Worm (Caenorhabditis elegans) whole organism, L1 larva: Measurements from ENCODE around the gene C33D3.5.

Experiments
- C16A3.4 ChIP-seq: fragments of 150-350 bp; optimal IDR thresholded peaks from 2 replicates; lab custom pipeline; 2014; ENCODE audit warnings: missing biosample characterization, missing genetic modification characterization
- F16B12.6 ChIP-seq: fragments of 150-350 bp; optimal IDR thresholded peaks from 2 replicates; lab custom pipeline; 2014; ENCODE audit warnings: missing biosample characterization, missing genetic modification characterization
- aly-2 ChIP-seq: fragments of 150-350 bp; optimal IDR thresholded peaks from 2 replicates; lab custom pipeline; 2014; ENCODE audit warnings: missing biosample characterization, missing genetic modification characterization
- blmp-1 ChIP-seq: fragments of 150-350 bp; optimal IDR thresholded peaks from 2 replicates; lab custom pipeline; 2014; ENCODE audit warnings: missing biosample characterization, missing genetic modification characterization
- ceh-8 ChIP-seq: fragments of 200-800 bp; sonication (Bioruptor generic); optimal IDR thresholded peaks from 2 replicates; lab custom pipeline; 2018; ENCODE audit warnings: mild to moderate bottlenecking, missing genetic modification characterization, moderate library complexity, missing compliant biosample characterization
- dpl-1 ChIP-seq, 3 experiments: fragments of 150-350 bp in 2 of 3; sonication (generic microtip) in 1 of 3; optimal IDR thresholded peaks; 2 replicates each; lab custom pipeline; 2014 to 2017; ENCODE audit warnings: missing biosample characterization in 3 of 3, missing genetic modification characterization in 3 of 3, missing genetic modification reagents in 3 of 3
- dsc-1 ChIP-seq: sonication (generic microtip); optimal IDR thresholded peaks from 2 replicates; lab custom pipeline; 2016; ENCODE audit warnings: mild to moderate bottlenecking, missing genetic modification characterization, missing compliant biosample characterization
- egl-13 ChIP-seq: sonication (generic microtip); optimal IDR thresholded peaks from 2 replicates; lab custom pipeline; 2016; ENCODE audit warnings: missing genotype, missing genetic modification reagents, missing genetic modification characterization, missing compliant biosample characterization
- egl-27 ChIP-seq, 2 experiments: fragments of 150-350 bp in 1 of 2; sonication (generic microtip); optimal IDR thresholded peaks; 3 replicates each; lab custom pipeline; 2017 to 2018; ENCODE audit warnings: missing biosample characterization in 2 of 2, missing genetic modification characterization in 2 of 2, missing genetic modification reagents in 2 of 2
- fkh-10 ChIP-seq: sonication (generic microtip); optimal IDR thresholded peaks from 2 replicates; lab custom pipeline; 2017; ENCODE audit warnings: missing biosample characterization, missing genetic modification reagents, missing genetic modification characterization
- fkh-4 ChIP-seq: sonication (generic microtip); optimal IDR thresholded peaks from 2 replicates; lab custom pipeline; 2016; ENCODE audit warnings: missing compliant biosample characterization, missing genetic modification characterization, borderline replicate concordance
- fos-1 ChIP-seq: fragments of 150-350 bp; optimal IDR thresholded peaks from 2 replicates; lab custom pipeline; 2014; ENCODE audit warnings: missing biosample characterization, missing genetic modification characterization
- grh-1 ChIP-seq: fragments of 200-800 bp; sonication (Bioruptor generic); IDR thresholded peaks from 2 replicates; pipeline ENCODE4 v1.3.6; 2022; ENCODE audit warnings: missing genetic modification reagents, missing genetic modification characterization, missing compliant biosample characterization
- hlh-17 ChIP-seq: fragments of 200-800 bp; sonication (Bioruptor generic); optimal IDR thresholded peaks from 2 replicates; lab custom pipeline; 2018; ENCODE audit warnings: missing genetic modification characterization, mild to moderate bottlenecking, missing compliant biosample characterization, moderate library complexity, borderline replicate concordance
- irx-1 ChIP-seq: sonication (generic microtip); optimal IDR thresholded peaks from 2 replicates; lab custom pipeline; 2016; ENCODE audit warnings: missing genetic modification characterization, missing compliant biosample characterization
- isw-1 ChIP-seq: fragments of 200-800 bp; sonication (Bioruptor generic); IDR thresholded peaks from 2 replicates; pipeline ENCODE4 v1.3.6; 2022; ENCODE audit warnings: missing genetic modification characterization, missing compliant biosample characterization
- jun-1 ChIP-seq: fragments of 150-350 bp; optimal IDR thresholded peaks from 2 replicates; lab custom pipeline; 2014; ENCODE audit warnings: missing biosample characterization, missing genetic modification reagents, missing genetic modification characterization
- lin-14 ChIP-seq: fragments of 200-800 bp; sonication (Bioruptor generic); optimal IDR thresholded peaks from 2 replicates; lab custom pipeline; 2018; ENCODE audit warnings: mild to moderate bottlenecking, missing genetic modification characterization, moderate library complexity, missing compliant biosample characterization
- lin-15B ChIP-seq: fragments of 150-350 bp; sonication (generic microtip); optimal IDR thresholded peaks from 3 replicates; lab custom pipeline; 2014; ENCODE audit warnings: missing biosample characterization, missing genetic modification characterization
- lin-35 ChIP-seq, 2 experiments: fragments of 150-350 bp; optimal IDR thresholded peaks; 2 replicates each; lab custom pipeline; 2014; ENCODE audit warnings: missing biosample characterization in 2 of 2, missing genetic modification characterization in 2 of 2, missing genetic modification reagents in 2 of 2
- lsy-2 ChIP-seq, 2 experiments: fragments of 150-350 bp; optimal IDR thresholded peaks; 2 replicates each; lab custom pipeline; 2014; ENCODE audit warnings: missing biosample characterization in 2 of 2, missing genetic modification characterization in 2 of 2
- nhr-19 ChIP-seq: fragments of 200-800 bp; sonication (Bioruptor generic); conservative IDR thresholded peaks from 2 replicates; pipeline ENCODE4 v1.3.6; 2022; ENCODE audit warnings: missing genetic modification characterization, missing compliant biosample characterization
- nhr-47 ChIP-seq: sonication (generic microtip); optimal IDR thresholded peaks from 2 replicates; lab custom pipeline; 2016; ENCODE audit warnings: mild to moderate bottlenecking, missing genetic modification characterization, moderate library complexity, missing compliant biosample characterization
- nhr-77 ChIP-seq: fragments of 150-350 bp; optimal IDR thresholded peaks from 2 replicates; lab custom pipeline; 2014; ENCODE audit warnings: missing biosample characterization, missing genetic modification characterization
- nhr-85 ChIP-seq: sonication (generic microtip); peaks from one replicate; lab custom pipeline; 2016; ENCODE audit warnings: missing genetic modification characterization, inconsistent platforms, missing compliant biosample characterization
- pax-3 ChIP-seq: fragments of 200-800 bp; sonication (Bioruptor generic); optimal IDR thresholded peaks from 2 replicates; lab custom pipeline; 2018; ENCODE audit warnings: mild to moderate bottlenecking, missing genetic modification characterization, moderate library complexity, missing compliant biosample characterization
- snu-23 ChIP-seq: sonication (generic microtip); optimal IDR thresholded peaks from 2 replicates; lab custom pipeline; 2016; ENCODE audit warnings: missing genetic modification characterization, missing compliant biosample characterization
- tlp-1 ChIP-seq: fragments of 150-350 bp; optimal IDR thresholded peaks from 2 replicates; lab custom pipeline; 2014; ENCODE audit warnings: missing biosample characterization, missing genetic modification characterization
- unc-98 ChIP-seq: fragments of 200-800 bp; sonication (Bioruptor generic); IDR thresholded peaks from 2 replicates; pipeline ENCODE4 v1.3.6; 2022; ENCODE audit warnings: missing genetic modification characterization, missing compliant biosample characterization
- vab-15 ChIP-seq: sonication (generic microtip); optimal IDR thresholded peaks from 2 replicates; lab custom pipeline; 2017; ENCODE audit warnings: missing genotype, mild to moderate bottlenecking, missing genetic modification characterization, missing compliant biosample characterization
- xbp-1 ChIP-seq: sonication (generic microtip); optimal IDR thresholded peaks from 2 replicates; lab custom pipeline; 2016; ENCODE audit warnings: missing genetic modification characterization, missing compliant biosample characterization
- zip-4 ChIP-seq: fragments of 200-800 bp; sonication (Bioruptor generic); optimal IDR thresholded peaks from 2 replicates; lab custom pipeline; 2018; ENCODE audit warnings: mild to moderate bottlenecking, missing genetic modification characterization, moderate library complexity, missing compliant biosample characterization

C33D3.5 gene

ce11 chrX:10499590-10499989 is 8.4 kb downstream of the C33D3.5 start, which contains the start of gene vab-3:
Gene vab-3 (plus strand): TSS chrX:10499890.
- TF ChIP-seq grh-1 (no peak), jun-1 (no peak)

ce11 chrX:10503393-10503792 is 12.2 kb downstream of the C33D3.5 start:
- TF ChIP-seq tlp-1 (tag; lab: Kevin White, UChicago) (no peak), fos-1 (tag; lab: Kevin White, UChicago) (no peak), blmp-1 (tag; lab: Kevin White, UChicago) (no peak), nhr-47 (tag; lab: Kevin White, UChicago) (no peak), lin-14 (GFP tag; lab: Kevin White, UChicago) (no peak), unc-98 (GFP tag; lab: Robert Waterston, UW) (no peak), lin-35 (GFP tag; optimal IDR thresholded peaks at IDR 0.05; lab: Kevin White, UChicago) (no peak), F16B12.6 (tag; lab: Kevin White, UChicago) (no peak), snu-23 (GFP tag; lab: Kevin White, UChicago) (no peak), isw-1 (GFP tag; lab: Robert Waterston, UW) (no peak), jun-1 (no peak), hlh-17 (no peak), C16A3.4 (tag; lab: Kevin White, UChicago) (no peak), dsc-1 (tag; lab: Kevin White, UChicago) (no peak), fkh-4 (tag; lab: Kevin White, UChicago) (no peak), aly-2 (tag; lab: Kevin White, UChicago) (no peak)

- TF ChIP-seq egl-13 (tag; lab: Kevin White, UChicago): no peak
- peak in 1 of 2 experiments; percentile 50 for TF ChIP-seq lsy-2 (tag; optimal IDR thresholded peaks at IDR 0.05; lab: Kevin White, UChicago)
Observed at ce11 chrX:10505193-10505592, 14.0 kb downstream of the C33D3.5 start.

- no peak for TF ChIP-seq vab-15 (tag; lab: Kevin White, UChicago)
- TF ChIP-seq lin-15B (tag; lab: Kevin White, UChicago): no peak
- no peak for TF ChIP-seq pax-3 (tag; lab: Kevin White, UChicago)
- no peak for TF ChIP-seq zip-4 (GFP tag; lab: Kevin White, UChicago)
- no peak for TF ChIP-seq isw-1 (GFP tag; lab: Robert Waterston, UW)
- no peak for TF ChIP-seq xbp-1 (tag; lab: Kevin White, UChicago)
- no peak for TF ChIP-seq irx-1 (tag; lab: Kevin White, UChicago)
- TF ChIP-seq egl-27 (tag; optimal IDR thresholded peaks at IDR 0.05; lab: Kevin White, UChicago): no peak
- TF ChIP-seq nhr-77: no peak
Observed at ce11 chrX:10507971-10508370, 16.8 kb downstream of the C33D3.5 start.

- peak; percentile 64 for TF ChIP-seq nhr-85
- no peak for TF ChIP-seq C16A3.4 (tag; lab: Kevin White, UChicago)
- TF ChIP-seq ceh-8: peak; percentile 63
- TF ChIP-seq fkh-10: no peak
- TF ChIP-seq nhr-19: no peak
- no peak for TF ChIP-seq dpl-1 (GFP tag; optimal IDR thresholded peaks at IDR 0.05; lab: Kevin White, UChicago)
- no peak for TF ChIP-seq nhr-77
Observed at ce11 chrX:10514056-10514455, 22.9 kb downstream of the C33D3.5 start.

- TF ChIP-seq nhr-47 (tag; lab: Kevin White, UChicago): no peak
- TF ChIP-seq lsy-2 (tag; optimal IDR thresholded peaks at IDR 0.05; lab: Kevin White, UChicago): peak in 1 of 2 experiments; percentile 41
Observed at ce11 chrX:10514834-10515233, 23.7 kb downstream of the C33D3.5 start.
